Worm (Caenorhabditis elegans): ENCODE data around the gene far-3.
A peak's percentile ranks its signal among the peaks of the same experiment; 100 is the strongest.

far-3 gene

DNA sequence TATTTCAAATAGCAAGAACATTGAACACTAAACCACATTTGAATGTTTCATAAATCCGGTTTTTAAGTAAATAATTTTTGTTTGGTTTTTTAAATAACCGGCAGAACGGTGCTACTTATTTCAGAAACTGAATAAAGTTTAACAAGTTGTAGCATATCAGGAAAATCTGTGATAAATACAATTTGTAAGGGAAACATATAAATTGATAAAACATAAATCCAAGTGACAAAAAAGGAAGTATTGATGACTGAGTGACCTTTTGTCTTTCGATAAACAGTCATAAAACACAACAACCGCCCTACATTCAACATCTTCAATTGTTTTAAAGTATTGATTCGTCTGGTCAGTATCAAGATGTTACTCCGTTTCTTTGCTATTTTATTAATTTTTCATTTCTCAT is 2.1 kb downstream of the far-3 start, which contains the start of gene far-5:
Gene far-5, plus strand, starts transcription at position 301 of the 400 bp plus-strand sequence.
- TF ChIP-seq blmp-1 (tag; optimal IDR thresholded peaks at IDR 0.05) = peak; percentile 30
- no peak for TF ChIP-seq ets-5 (GFP tag; IDR thresholded peaks at IDR 0.05)
- peak in 1 of 6 experiments; percentile 29 for TF ChIP-seq elt-3 (tag; optimal IDR thresholded peaks at IDR 0.05)

ce11 chrV:12992891-12993290 is 4.4 kb downstream of the far-3 start, which contains the start of the genes F15B9.11 and dsl-7:
F15B9.11 (minus strand) TSS chrV:12992895.
dsl-7 (plus strand) TSS chrV:12993150.
- no peak for TF ChIP-seq nhr-28 (tag; optimal IDR thresholded peaks at IDR 0.05)
- no peak for TF ChIP-seq pqm-1 (tag; optimal IDR thresholded peaks at IDR 0.05)
- TF ChIP-seq egl-27 (tag; optimal IDR thresholded peaks at IDR 0.05) = no peak
- peak; percentile 82 for TF ChIP-seq nhr-85 (tag)
- TF ChIP-seq blmp-1 (tag; optimal IDR thresholded peaks at IDR 0.05) = peak; percentile 18
- TF ChIP-seq sox-4 (tag; optimal IDR thresholded peaks at IDR 0.05) = no peak
- no peak for TF ChIP-seq unc-98 (GFP tag; IDR thresholded peaks at IDR 0.05)
- TF ChIP-seq grh-1 (GFP tag; IDR thresholded peaks at IDR 0.05) = 0 out of 2 replicates have a peak, but pooled peaks have one; percentile 45
- peak; percentile 60 for TF ChIP-seq lin-14 (GFP tag; optimal IDR thresholded peaks at IDR 0.05)

DNA sequence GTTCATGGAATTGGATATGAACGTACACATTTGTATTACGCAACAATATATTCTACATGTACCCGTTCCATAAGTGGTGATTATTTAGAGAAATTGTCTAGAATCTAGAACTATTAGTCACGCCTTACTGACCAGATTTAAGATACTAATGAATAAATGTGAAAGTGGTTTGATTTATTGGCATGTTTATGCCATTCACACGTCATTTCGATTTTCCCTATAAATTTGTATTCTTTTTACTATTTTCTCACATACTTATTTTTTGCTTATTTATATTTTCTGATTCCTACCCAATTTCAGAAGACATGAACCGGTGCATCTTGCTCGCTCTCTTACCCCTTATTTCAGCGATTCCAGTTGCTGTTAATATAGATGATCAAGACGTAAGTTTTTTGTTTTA is 9.1 kb downstream of the far-3 start, which contains the start of gene F15B9.8:
Gene F15B9.8, plus strand, starts transcription at position 301 of the 400 bp plus-strand sequence.
- TF ChIP-seq isw-1 (GFP tag; IDR thresholded peaks at IDR 0.05) = no peak
- TF ChIP-seq nhr-85 (tag) = peak; percentile 42

DNA sequence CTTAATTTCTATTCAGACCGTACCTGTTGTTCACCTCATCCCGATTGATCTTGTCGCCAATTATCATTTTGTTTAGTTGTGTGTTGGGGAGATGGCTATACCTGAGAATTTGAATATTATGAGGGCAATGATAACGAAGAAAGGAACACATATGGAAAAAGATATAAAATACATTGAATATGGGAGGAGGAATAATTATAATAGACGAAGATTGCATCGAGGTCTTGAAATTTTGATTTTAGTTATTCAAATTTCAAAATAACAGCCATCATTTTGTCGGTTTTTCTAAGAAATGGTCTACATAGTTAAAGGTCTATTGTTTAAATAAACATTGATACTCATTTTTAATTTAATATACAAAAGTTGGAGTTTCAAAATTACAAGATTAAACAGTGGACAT is 10.3 kb downstream of the far-3 start, which contains the start of gene shw-3:
Gene shw-3, minus strand, starts transcription at position 101 of the 400 bp plus-strand sequence.
- TF ChIP-seq tbx-2 (tag; optimal IDR thresholded peaks at IDR 0.05) = no peak
- TF ChIP-seq mdl-1 (tag; optimal IDR thresholded peaks at IDR 0.05) = no peak
- TF ChIP-seq pax-3 (tag; optimal IDR thresholded peaks at IDR 0.05) = no peak
- TF ChIP-seq aha-1 (tag; optimal IDR thresholded peaks at IDR 0.05) = no peak
- no peak for TF ChIP-seq zip-4 (GFP tag; optimal IDR thresholded peaks at IDR 0.05)
- TF ChIP-seq dpl-1 (GFP tag; optimal IDR thresholded peaks at IDR 0.05) = no peak
- no peak for TF ChIP-seq elt-2 (tag; optimal IDR thresholded peaks at IDR 0.05)
- no peak for TF ChIP-seq mef-2 (tag; optimal IDR thresholded peaks at IDR 0.05)
- no peak for TF ChIP-seq efl-1 (optimal IDR thresholded peaks at IDR 0.05)
- TF ChIP-seq efl-1 (GFP tag; optimal IDR thresholded peaks at IDR 0.05 in 1 of 2) = no peak
- no peak for TF ChIP-seq Y116A8C.19 (tag; optimal IDR thresholded peaks at IDR 0.05; ENCODE audit: borderline replicate concordance)
- TF ChIP-seq nhr-85 (tag) = no peak
- no peak for TF ChIP-seq lsy-2 (tag; optimal IDR thresholded peaks at IDR 0.05)
- no peak for TF ChIP-seq nhr-71 (tag; optimal IDR thresholded peaks at IDR 0.05)
- no peak for TF ChIP-seq nhr-84 (tag; optimal IDR thresholded peaks at IDR 0.05)
- no peak for TF ChIP-seq xbp-1 (tag; optimal IDR thresholded peaks at IDR 0.05)
- TF ChIP-seq unc-62 (GFP tag; optimal IDR thresholded peaks at IDR 0.05) = no peak
- no peak for TF ChIP-seq pag-3 (tag; optimal IDR thresholded peaks at IDR 0.05; ENCODE audit: borderline replicate concordance, insufficient read depth)
- no peak for TF ChIP-seq nhr-90 (tag; optimal IDR thresholded peaks at IDR 0.05; ENCODE audit: poor library complexity)
- TF ChIP-seq ceh-82 (tag; optimal IDR thresholded peaks at IDR 0.05) = no peak

ce11 chrV:12974047-12974446 is 23.3 kb downstream of the far-3 start:
- TF ChIP-seq mef-2 (tag; optimal IDR thresholded peaks at IDR 0.05) (no peak), nhr-77 (tag; optimal IDR thresholded peaks at IDR 0.05) (no peak), ceh-88 (GFP tag; IDR thresholded peaks at IDR 0.05) (no peak), dsc-1 (tag; optimal IDR thresholded peaks at IDR 0.05) (no peak), fkh-8 (tag; optimal IDR thresholded peaks at IDR 0.05) (no peak), hlh-4 (tag; optimal IDR thresholded peaks at IDR 0.05) (no peak), fos-1 (tag; optimal IDR thresholded peaks at IDR 0.05) (no peak), alr-1 (tag; optimal IDR thresholded peaks at IDR 0.05; ENCODE audit: borderline replicate concordance) (no peak), fkh-4 (tag; optimal IDR thresholded peaks at IDR 0.05; ENCODE audit: borderline replicate concordance) (no peak), nhr-20 (tag; optimal IDR thresholded peaks at IDR 0.05) (no peak), grh-1 (GFP tag; IDR thresholded peaks at IDR 0.05) (no peak), snpc-4 (tag; optimal IDR thresholded peaks at IDR 0.05) (no peak), F16B12.6 (tag; optimal IDR thresholded peaks at IDR 0.05) (no peak), isw-1 (GFP tag; IDR thresholded peaks at IDR 0.05) (no peak), nhr-11 (tag; optimal IDR thresholded peaks at IDR 0.05) (no peak), ces-1 (GFP tag; optimal IDR thresholded peaks at IDR 0.05) (no peak), mep-1 (tag; optimal IDR thresholded peaks at IDR 0.05) (no peak)
